Worm (Caenorhabditis elegans) whole organism, L4 larva: Measurements from ENCODE around the gene Y105C5B.11.

Experiments
- F49E8.2 ChIP-seq: sonication (generic microtip); optimal IDR thresholded peaks from 2 replicates; lab custom pipeline; 2016; ENCODE audit warnings: missing compliant biosample characterization, mild to moderate bottlenecking, missing genetic modification characterization, borderline replicate concordance
- hlh-30 ChIP-seq: sonication (generic microtip); optimal IDR thresholded peaks from 2 replicates; lab custom pipeline; 2017; ENCODE audit warnings: antibody characterized with exemption, mild to moderate bottlenecking, missing genetic modification characterization, missing compliant biosample characterization; ENCODE audit not compliant: insufficient read depth
- jun-1 ChIP-seq: fragments of 150-350 bp; optimal IDR thresholded peaks from 2 replicates; lab custom pipeline; 2014; ENCODE audit warnings: missing biosample characterization, missing genetic modification reagents, missing genetic modification characterization
- lin-1 ChIP-seq: fragments of 200-800 bp; sonication (Bioruptor generic); IDR thresholded peaks from 2 replicates; pipeline ENCODE4 v1.3.6; 2022; ENCODE audit warnings: missing genetic modification reagents, missing genetic modification characterization, missing compliant biosample characterization
- mdl-1 ChIP-seq, 2 experiments: fragments of 150-350 bp in 1 of 2; sonication (generic microtip) in 1 of 2; optimal IDR thresholded peaks; 2 replicates each; lab custom pipeline; 2014 to 2017; ENCODE audit warnings: missing biosample characterization in 2 of 2, missing genetic modification characterization in 2 of 2
- nhr-77 ChIP-seq: fragments of 150-350 bp; optimal IDR thresholded peaks from 2 replicates; lab custom pipeline; 2014; ENCODE audit warnings: missing biosample characterization, missing genetic modification characterization
- unc-62 ChIP-seq, 3 experiments: fragments of 150-350 bp in 1 of 3; sonication (generic microtip); optimal IDR thresholded peaks in 2 of 3; peaks in 1 of 3; 1 replicate in 1 of 3; 2 replicates in 2 of 3; lab custom pipeline; 2014 to 2017; ENCODE audit warnings: missing biosample characterization in 3 of 3, missing genetic modification characterization in 3 of 3, missing genetic modification reagents in 3 of 3, missing genotype in 1 of 3
- ztf-11 ChIP-seq: fragments of 150-350 bp; optimal IDR thresholded peaks from 2 replicates; lab custom pipeline; 2014; ENCODE audit warnings: missing biosample characterization, missing genetic modification characterization

- TF ChIP-seq lin-1 (no peak), unc-62 (GFP tag; optimal IDR thresholded peaks at IDR 0.05 in 1 of 2; lab: Kevin White, UChicago) (no peak), unc-62 (tag; optimal IDR thresholded peaks at IDR 0.05; lab: Kevin White, UChicago) (no peak), nhr-77 (tag; lab: Kevin White, UChicago) (no peak), F49E8.2 (tag; lab: Kevin White, UChicago) (no peak), mdl-1 (tag; optimal IDR thresholded peaks at IDR 0.05; lab: Kevin White, UChicago) (no peak), hlh-30 (tag; lab: Kevin White, UChicago) (no peak), jun-1 (tag; lab: Kevin White, UChicago) (no peak), ztf-11 (tag; lab: Kevin White, UChicago) (no peak)
Observed at ce11 chrIV:15930694-15931093, 10.6 kb downstream of the Y105C5B.11 start.
